Fruit fly (Drosophila melanogaster) whole organism, embryonic: ENCODE measurements around the gene kni.

ENCODE experiments used
- Adf1 ChIP-seq: fragments of 200-800 bp; sonication (Bioruptor generic); IDR thresholded peaks from 2 replicates; pipeline ENCODE4 v1.3.6; 2022; ENCODE audit warnings: missing biosample characterization, missing genetic modification characterization
- Awh ChIP-seq: fragments of 200-800 bp; sonication (Bioruptor generic); IDR thresholded peaks from 2 replicates; pipeline ENCODE4, ENCODE4 v1.3.6; 2022; ENCODE audit warnings: missing biosample characterization, missing genetic modification characterization
- CG12769 ChIP-seq: fragments of 200-800 bp; sonication (Bioruptor generic); optimal IDR thresholded peaks from 2 replicates; lab custom pipeline; 2019; ENCODE audit warnings: missing biosample characterization, mild to moderate bottlenecking, missing genetic modification characterization, moderate library complexity
- CG14014 ChIP-seq: fragments of 200-800 bp; sonication (Bioruptor generic); IDR thresholded peaks from 2 replicates; pipeline ENCODE4 v1.3.6; 2022; ENCODE audit warnings: missing biosample characterization, missing genetic modification characterization
- CG4360 ChIP-seq: fragments of 200-800 bp; sonication (Bioruptor generic); IDR thresholded peaks from 2 replicates; pipeline ENCODE4 v1.3.6; 2022; ENCODE audit warnings: missing biosample characterization, missing genetic modification characterization
- CG43689 ChIP-seq: fragments of 200-800 bp; sonication (Bioruptor generic); IDR thresholded peaks from 2 replicates; pipeline ENCODE4 v1.3.6; 2022; ENCODE audit warnings: missing biosample characterization, missing genetic modification characterization
- CG5953 ChIP-seq: fragments of 200-800 bp; sonication (Bioruptor generic); IDR thresholded peaks from 2 replicates; pipeline ENCODE4 v1.3.6; 2022; ENCODE audit warnings: missing biosample characterization, missing genetic modification characterization
- CG6175 ChIP-seq: fragments of 200-800 bp; sonication (Bioruptor generic); IDR thresholded peaks from 3 replicates; pipeline ENCODE4 v1.3.6; 2022; ENCODE audit warnings: missing biosample characterization, missing genetic modification characterization
- CG6654 ChIP-seq: fragments of 200-800 bp; sonication (Bioruptor generic); optimal IDR thresholded peaks from 2 replicates; lab custom pipeline; 2017; ENCODE audit warnings: missing biosample characterization, mild to moderate bottlenecking, missing genetic modification characterization
- CG6854 ChIP-seq: fragments of 200-800 bp; sonication (Bioruptor generic); optimal IDR thresholded peaks from 3 replicates; lab custom pipeline; 2017; ENCODE audit warnings: missing biosample characterization, mild to moderate bottlenecking, missing genetic modification characterization
- CG8290 ChIP-seq, 3 experiments: fragments of 200-800 bp; sonication (Bioruptor generic); optimal IDR thresholded peaks; 2 replicates each; lab custom pipeline; 2016 to 2019; ENCODE audit warnings: missing biosample characterization in 3 of 3, missing genetic modification characterization in 3 of 3, mild to moderate bottlenecking in 2 of 3, moderate library complexity in 1 of 3
- CG9215 ChIP-seq: fragments of 200-800 bp; sonication (Bioruptor generic); IDR thresholded peaks from 2 replicates; pipeline ENCODE4 v1.3.6; 2022; ENCODE audit warnings: missing biosample characterization, missing genetic modification characterization
- CG9437 ChIP-seq: fragments of 200-800 bp; sonication (Bioruptor generic); optimal IDR thresholded peaks from 2 replicates; lab custom pipeline; 2018; ENCODE audit warnings: missing biosample characterization, mild to moderate bottlenecking, missing genetic modification characterization
- D19A ChIP-seq: fragments of 200-800 bp; optimal IDR thresholded peaks from 3 replicates; lab custom pipeline; 2019; ENCODE audit warnings: missing biosample characterization, mild to moderate bottlenecking, missing genetic modification characterization, moderate library complexity
- Doc2 ChIP-seq: fragments of 200-800 bp; sonication (Bioruptor generic); IDR thresholded peaks from 2 replicates; pipeline ENCODE4 v1.3.6; 2022; ENCODE audit warnings: missing biosample characterization, missing genetic modification characterization
- Ets65A ChIP-seq: fragments of 200-800 bp; sonication (Bioruptor generic); peaks from one replicate; lab custom pipeline; 2016; ENCODE audit warnings: missing biosample characterization, missing genetic modification characterization
- Mad ChIP-seq: fragments of 200-800 bp; sonication (Bioruptor generic); optimal IDR thresholded peaks from 2 replicates; lab custom pipeline; 2016; ENCODE audit warnings: missing biosample characterization, missing genetic modification characterization
- Med ChIP-seq: fragments of 200-800 bp; sonication (Bioruptor generic); peaks from one replicate; lab custom pipeline; 2016; ENCODE audit warnings: missing biosample characterization, missing genetic modification characterization, mild to moderate bottlenecking, inconsistent platforms, moderate library complexity
- Myb ChIP-seq: fragments of 200-800 bp; sonication (Bioruptor generic); optimal IDR thresholded peaks from 2 replicates; lab custom pipeline; 2016; ENCODE audit warnings: missing biosample characterization, missing genetic modification characterization
- Nf-YA ChIP-seq: fragments of 200-800 bp; sonication (Bioruptor generic); IDR thresholded peaks from 2 replicates; pipeline ENCODE4 v1.3.6; 2022; ENCODE audit warnings: missing biosample characterization, missing genetic modification characterization
- Rfx ChIP-seq: fragments of 200-800 bp; sonication (Bioruptor generic); IDR thresholded peaks from 2 replicates; pipeline ENCODE4 v1.3.6; 2022; ENCODE audit warnings: missing biosample characterization, missing genetic modification characterization
- Trl ChIP-seq, 3 experiments: fragments of >200 bp in 2 of 3; fragments of 200-800 bp in 1 of 3; sonication (Bioruptor generic) in 1 of 3; optimal IDR thresholded peaks; 2 replicates in 1 of 3; 3 replicates in 2 of 3; lab custom pipeline; 2016 to 2017; ENCODE audit warnings: missing biosample characterization in 1 of 3, missing genetic modification characterization in 1 of 3
- bsh ChIP-seq, 2 experiments: fragments of 200-800 bp; sonication (Bioruptor generic); optimal IDR thresholded peaks; 2 replicates each; lab custom pipeline; 2017 to 2018; ENCODE audit warnings: mild to moderate bottlenecking in 2 of 2, missing biosample characterization in 2 of 2, missing genetic modification characterization in 2 of 2, moderate library complexity in 1 of 2
- btn ChIP-seq: fragments of 200-800 bp; sonication (Bioruptor generic); optimal IDR thresholded peaks from 2 replicates; lab custom pipeline; 2016; ENCODE audit warnings: missing biosample characterization, missing genetic modification characterization
- caup ChIP-seq: fragments of 200-800 bp; sonication (Bioruptor generic); optimal IDR thresholded peaks from 3 replicates; lab custom pipeline; 2017; ENCODE audit warnings: missing biosample characterization, mild to moderate bottlenecking, missing genetic modification characterization, moderate library complexity; ENCODE audit not compliant: severe bottlenecking
- cg ChIP-seq: fragments of 200-800 bp; sonication (Bioruptor generic); optimal IDR thresholded peaks from 3 replicates; lab custom pipeline; 2019; ENCODE audit warnings: missing biosample characterization, mild to moderate bottlenecking, missing genetic modification characterization, moderate library complexity
- chinmo ChIP-seq: fragments of 200-800 bp; sonication (Bioruptor generic); IDR thresholded peaks from 4 replicates; pipeline ENCODE4 v1.3.6; 2022; ENCODE audit warnings: missing biosample characterization, missing genetic modification characterization; ENCODE audit not compliant: partially characterized antibody
- chm ChIP-seq: fragments of 200-800 bp; sonication (Bioruptor generic); IDR thresholded peaks from 2 replicates; pipeline ENCODE4 v1.3.6; 2022; ENCODE audit warnings: missing biosample characterization, missing genetic modification characterization
- croc ChIP-seq: fragments of 200-800 bp; sonication (Bioruptor generic); conservative IDR thresholded peaks from 3 replicates; pipeline ENCODE4 v1.3.6; 2022; ENCODE audit warnings: missing biosample characterization, missing genetic modification characterization
- crol ChIP-seq: fragments of 200-800 bp; sonication (Bioruptor generic); IDR thresholded peaks from 2 replicates; pipeline ENCODE4 v1.3.6; 2022; ENCODE audit warnings: missing biosample characterization, missing genetic modification characterization
- fd3F ChIP-seq: fragments of 200-800 bp; sonication (Bioruptor generic); optimal IDR thresholded peaks from 2 replicates; lab custom pipeline; 2018; ENCODE audit warnings: missing biosample characterization, mild to moderate bottlenecking, missing genetic modification characterization, moderate library complexity
- gsb ChIP-seq: fragments of 200-800 bp; sonication (Bioruptor generic); IDR thresholded peaks from 2 replicates; pipeline ENCODE4 v1.3.6; 2022; ENCODE audit warnings: missing biosample characterization, missing genetic modification characterization
- ham ChIP-seq: fragments of 200-800 bp; sonication (Bioruptor generic); IDR thresholded peaks from 2 replicates; pipeline ENCODE4 v1.3.6; 2022; ENCODE audit warnings: missing biosample characterization, missing genetic modification characterization
- knrl ChIP-seq: fragments of 200-800 bp; sonication (Bioruptor generic); IDR thresholded peaks from 3 replicates; pipeline ENCODE4 v1.3.6; 2022; ENCODE audit warnings: missing biosample characterization, missing genetic modification characterization; ENCODE audit not compliant: partially characterized antibody
- lab ChIP-seq: fragments of 200-800 bp; sonication (Bioruptor generic); optimal IDR thresholded peaks from 3 replicates; lab custom pipeline; 2017; ENCODE audit warnings: missing biosample characterization, missing genetic modification characterization, mild to moderate bottlenecking, moderate library complexity, missing genetic modification reagents
- lmd ChIP-seq: fragments of 200-800 bp; sonication (Bioruptor generic); IDR thresholded peaks from 2 replicates; pipeline ENCODE4 v1.3.6; 2022; ENCODE audit warnings: missing biosample characterization, missing genetic modification characterization
- mirr ChIP-seq: fragments of 200-800 bp; sonication (Bioruptor generic); optimal IDR thresholded peaks from 3 replicates; lab custom pipeline; 2018; ENCODE audit warnings: missing biosample characterization, mild to moderate bottlenecking, missing genetic modification characterization
- oc ChIP-seq: fragments of 200-800 bp; sonication (Bioruptor generic); optimal IDR thresholded peaks from 2 replicates; lab custom pipeline; 2018; ENCODE audit warnings: missing biosample characterization, mild to moderate bottlenecking, missing genetic modification characterization, moderate library complexity
- pan ChIP-seq, 4 experiments: fragments of >200 bp in 3 of 4; fragments of 200-800 bp in 1 of 4; sonication (Bioruptor generic) in 1 of 4; optimal IDR thresholded peaks in 3 of 4; IDR thresholded peaks in 1 of 4; 2 replicates each; pipeline versions ENCODE4 v1.3.6 to Lab custom; 2017 to 2022; ENCODE audit warnings: missing biosample characterization in 2 of 4, missing genetic modification characterization in 2 of 4, mixed read lengths in 1 of 4
- rib ChIP-seq: fragments of 200-800 bp; sonication (Bioruptor generic); IDR thresholded peaks from 2 replicates; pipeline ENCODE4 v1.3.6; 2022; ENCODE audit warnings: missing biosample characterization, missing genetic modification characterization
- row ChIP-seq: fragments of 200-800 bp; sonication (Bioruptor generic); IDR thresholded peaks from 3 replicates; pipeline ENCODE4 v1.3.6; 2022; ENCODE audit warnings: missing biosample characterization, missing genetic modification characterization
- sd ChIP-seq: fragments of 200-800 bp; sonication (Bioruptor generic); optimal IDR thresholded peaks from 3 replicates; lab custom pipeline; 2018; ENCODE audit warnings: missing biosample characterization, mild to moderate bottlenecking, missing genetic modification characterization, moderate library complexity
- slbo ChIP-seq: fragments of 200-800 bp; sonication (Bioruptor generic); IDR thresholded peaks from 2 replicates; pipeline ENCODE4 v1.3.6; 2022; ENCODE audit warnings: missing biosample characterization, missing genetic modification characterization
- tna ChIP-seq: fragments of 200-800 bp; sonication (Bioruptor generic); IDR thresholded peaks from 2 replicates; pipeline ENCODE4 v1.3.6; 2022; ENCODE audit warnings: missing biosample characterization, missing genetic modification characterization; ENCODE audit not compliant: partially characterized antibody
- tx ChIP-seq: fragments of 200-800 bp; sonication (Bioruptor generic); optimal IDR thresholded peaks from 2 replicates; lab custom pipeline; 2016; ENCODE audit warnings: missing biosample characterization, missing genetic modification characterization
- vfl ChIP-seq: fragments of 200-800 bp; sonication (Bioruptor generic); optimal IDR thresholded peaks from 2 replicates; lab custom pipeline; 2016; ENCODE audit warnings: missing biosample characterization, missing genetic modification characterization

Gene kni

DNA sequence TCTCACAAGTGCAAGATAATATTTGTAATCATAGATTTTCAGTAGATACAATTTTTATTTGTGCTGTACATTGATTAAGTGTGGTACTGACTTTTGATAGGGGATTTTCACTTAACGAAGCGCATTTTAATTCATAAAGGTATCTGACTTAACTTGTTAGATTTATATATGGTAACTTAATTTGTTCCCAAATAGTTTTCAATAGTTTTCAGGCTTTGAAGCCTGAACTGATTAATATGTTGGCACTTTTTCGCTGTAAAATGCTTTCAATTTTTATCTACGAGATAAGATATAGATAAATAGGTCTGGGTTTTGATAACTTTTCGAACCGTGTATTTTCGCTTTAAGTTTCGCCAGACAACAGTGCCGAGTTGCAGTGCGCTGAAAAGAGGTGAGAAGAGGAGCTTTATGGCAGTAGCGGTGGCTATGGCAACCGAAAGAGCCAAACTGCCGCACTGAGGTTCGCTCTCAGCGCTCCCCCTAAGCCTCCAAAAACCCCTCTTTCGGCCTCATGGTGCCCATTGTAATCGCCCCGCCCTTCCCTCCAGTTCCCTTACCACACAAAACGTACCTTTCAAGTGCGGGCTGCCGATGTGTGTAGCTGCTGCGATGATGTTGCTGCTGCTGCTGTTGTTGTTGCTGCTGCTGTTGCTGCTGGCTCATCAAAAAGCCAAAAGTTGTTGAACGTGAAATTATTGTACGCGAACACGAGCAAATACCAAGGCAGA is 38.5 kb upstream of the kni start:
- peak; percentile 31 for TF ChIP-seq Ets65A (GFP tag; lab: Kevin White, UChicago)
- TF ChIP-seq Adf1 (GFP tag; lab: Robert Waterston, UW): peak; percentile 25; the same call in 1 of the 2 replicates
- peak; percentile 2 for TF ChIP-seq oc
- no peak for TF ChIP-seq gsb (GFP tag; lab: Robert Waterston, UW)
- TF ChIP-seq Mad: no peak
- peak; percentile 35 for TF ChIP-seq cg (GFP tag; lab: Kevin White, UChicago)
- TF ChIP-seq lab (GFP tag; lab: Kevin White, UChicago): peak; percentile 32
- TF ChIP-seq Nf-YA: no peak
- 0 out of 2 replicates have a peak, but pooled peaks have one; percentile 24 for TF ChIP-seq rib (GFP tag; lab: Robert Waterston, UW)
- peak; percentile 52 for TF ChIP-seq Med
- TF ChIP-seq CG6175: peak; percentile 29; the same call in 1 of the 3 replicates
- peak; percentile 24; the same call in 1 of the 2 replicates for TF ChIP-seq CG14014 (GFP tag; lab: Robert Waterston, UW)
- 0 out of 2 replicates have a peak, but pooled peaks have one; percentile 47 for TF ChIP-seq chm (GFP tag; lab: Robert Waterston, UW)
- 0 out of 2 replicates have a peak, but pooled peaks have one; percentile 16 for TF ChIP-seq CG9215 (GFP tag; lab: Robert Waterston, UW)
- TF ChIP-seq ham (GFP tag; lab: Robert Waterston, UW): no peak
- peak; percentile 41 for TF ChIP-seq mirr
- TF ChIP-seq Rfx (GFP tag; lab: Robert Waterston, UW): peak; percentile 59; the same call in 1 of the 2 replicates
- no peak for TF ChIP-seq CG8290 (GFP tag; optimal IDR thresholded peaks at IDR 0.05; lab: Kevin White, UChicago)
- TF ChIP-seq CG8290 (tag; optimal IDR thresholded peaks at IDR 0.05; lab: Kevin White, UChicago): peak in 1 of 2 experiments; percentile 17
- peak; percentile 13 to 16 for TF ChIP-seq Trl (optimal IDR thresholded peaks at IDR 0.05; lab: Kevin White, UChicago)
- no peak for TF ChIP-seq Trl (GFP tag; optimal IDR thresholded peaks at IDR 0.05; lab: Kevin White, UChicago)
- TF ChIP-seq chinmo (GFP tag; lab: Robert Waterston, UW): peak; percentile 79; the same call in 1 of the 4 replicates
- 0 out of 2 replicates have a peak, but pooled peaks have one; percentile 19 for TF ChIP-seq CG4360
- no peak for TF ChIP-seq pan (optimal IDR thresholded peaks at IDR 0.05; lab: Kevin White, UChicago)
- peak in 1 of 2 experiments; percentile 40 for TF ChIP-seq pan (GFP tag; optimal IDR thresholded peaks at IDR 0.05 in 1 of 2, IDR thresholded peaks at IDR 0.05 in 1 of 2)
- TF ChIP-seq CG12769: peak; percentile 64
- TF ChIP-seq crol: peak; percentile 93
- no peak for TF ChIP-seq CG5953 (GFP tag; lab: Robert Waterston, UW)
- TF ChIP-seq tx (GFP tag; lab: Kevin White, UChicago): no peak
- peak; percentile 9 for TF ChIP-seq sd

DNA sequence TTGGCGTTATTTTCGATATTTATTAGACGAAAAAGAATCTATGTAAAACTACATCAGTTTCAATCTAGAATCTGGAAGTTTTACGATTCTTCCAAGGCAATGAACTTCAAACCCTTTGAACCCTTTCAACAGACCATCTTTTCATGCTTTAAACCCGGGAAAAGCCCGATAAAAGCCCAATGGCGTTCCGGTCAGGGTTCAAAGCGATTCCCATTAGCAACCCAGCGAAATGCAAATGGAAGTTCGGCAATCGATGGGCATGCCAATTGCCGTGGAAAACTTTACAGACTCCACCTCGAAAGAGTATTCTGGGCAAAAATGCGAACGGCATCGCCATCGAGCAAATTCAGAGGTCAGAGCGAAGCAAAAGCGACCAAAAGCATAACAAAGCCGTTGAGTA is 37.3 kb upstream of the kni start:
- no peak for TF ChIP-seq btn (GFP tag; lab: Kevin White, UChicago)
- 0 out of 3 replicates have a peak, but pooled peaks have one; percentile 15 for TF ChIP-seq CG6175
- TF ChIP-seq caup (GFP tag; lab: Kevin White, UChicago): no peak
- no peak for TF ChIP-seq tna
- peak; percentile 32; the same call in 1 of the 2 replicates for TF ChIP-seq slbo (GFP tag; lab: Robert Waterston, UW)
- TF ChIP-seq Rfx (GFP tag; lab: Robert Waterston, UW): 0 out of 2 replicates have a peak, but pooled peaks have one; percentile 22
- no peak for TF ChIP-seq knrl (GFP tag; lab: Robert Waterston, UW)
- TF ChIP-seq Myb: no peak
- TF ChIP-seq lmd: 0 out of 2 replicates have a peak, but pooled peaks have one; percentile 19
- no peak for TF ChIP-seq cg (GFP tag; lab: Kevin White, UChicago)
- no peak for TF ChIP-seq CG6854 (GFP tag; lab: Kevin White, UChicago)
- no peak for TF ChIP-seq bsh (GFP tag; optimal IDR thresholded peaks at IDR 0.05; lab: Kevin White, UChicago)
- peak; percentile 31; the same call in 2 of the 3 replicates for TF ChIP-seq row (GFP tag; lab: Robert Waterston, UW)
- TF ChIP-seq CG6654: no peak
- TF ChIP-seq D19A: peak; percentile 2
- peak; percentile 6 for TF ChIP-seq fd3F (GFP tag; lab: Kevin White, UChicago)
- no peak for TF ChIP-seq Doc2 (GFP tag; lab: Robert Waterston, UW)
- TF ChIP-seq vfl (GFP tag; lab: Kevin White, UChicago): no peak
- no peak for TF ChIP-seq Trl (optimal IDR thresholded peaks at IDR 0.05; lab: Kevin White, UChicago)
- no peak for TF ChIP-seq Trl (GFP tag; optimal IDR thresholded peaks at IDR 0.05; lab: Kevin White, UChicago)
- no peak for TF ChIP-seq CG9437 (GFP tag; lab: Kevin White, UChicago)
- TF ChIP-seq CG43689 (GFP tag; lab: Robert Waterston, UW): no peak
- TF ChIP-seq croc (GFP tag; lab: Robert Waterston, UW): no peak
- peak; percentile 59 for TF ChIP-seq Med
- TF ChIP-seq Awh (GFP tag; lab: Robert Waterston, UW): 0 out of 2 replicates have a peak, but pooled peaks have one; percentile 33
